Worm (Caenorhabditis elegans) whole organism, late embryonic: Measurements from ENCODE around the gene cyp-33B1.

ENCODE experiments used
- C08G9.2 ChIP-seq: sonication (generic microtip); optimal IDR thresholded peaks from 2 replicates; lab custom pipeline; 2016; ENCODE audit warnings: mild to moderate bottlenecking, missing genetic modification characterization, moderate library complexity, missing compliant biosample characterization
- Y22D7AL.16 ChIP-seq: sonication (generic microtip); optimal IDR thresholded peaks from 2 replicates; lab custom pipeline; 2016; ENCODE audit warnings: missing genetic modification characterization, missing compliant biosample characterization
- ceh-14 ChIP-seq: sonication (generic microtip); optimal IDR thresholded peaks from 2 replicates; lab custom pipeline; 2016; ENCODE audit warnings: missing genotype, missing genetic modification characterization, missing compliant biosample characterization
- ceh-19 ChIP-seq: fragments of 200-800 bp; sonication (Bioruptor generic); optimal IDR thresholded peaks from 2 replicates; lab custom pipeline; 2018; ENCODE audit warnings: mild to moderate bottlenecking, missing genetic modification characterization, missing compliant biosample characterization
- ceh-22 ChIP-seq: sonication (generic microtip); optimal IDR thresholded peaks from 2 replicates; lab custom pipeline; 2017; ENCODE audit warnings: missing biosample characterization, missing genetic modification characterization
- ceh-30 ChIP-seq: fragments of 150-350 bp; optimal IDR thresholded peaks from 2 replicates; lab custom pipeline; 2014; ENCODE audit warnings: missing biosample characterization, missing genetic modification characterization
- ceh-34 ChIP-seq: sonication (generic microtip); optimal IDR thresholded peaks from 2 replicates; lab custom pipeline; 2016; ENCODE audit warnings: mild to moderate bottlenecking, missing genetic modification characterization, missing compliant biosample characterization
- ceh-45 ChIP-seq: fragments of 200-800 bp; sonication (Bioruptor generic); IDR thresholded peaks from 2 replicates; pipeline ENCODE4 v1.3.6; 2022; ENCODE audit warnings: missing genetic modification reagents, missing genetic modification characterization, missing compliant biosample characterization
- ceh-6 ChIP-seq: fragments of 200-800 bp; sonication (Bioruptor generic); optimal IDR thresholded peaks from 2 replicates; lab custom pipeline; 2018; ENCODE audit warnings: mild to moderate bottlenecking, missing genetic modification characterization, missing compliant biosample characterization
- ceh-9 ChIP-seq: sonication (generic microtip); optimal IDR thresholded peaks from 2 replicates; lab custom pipeline; 2016; ENCODE audit warnings: mild to moderate bottlenecking, missing genetic modification characterization, inconsistent platforms, missing compliant biosample characterization
- che-1 ChIP-seq: sonication (generic microtip); optimal IDR thresholded peaks from 2 replicates; lab custom pipeline; 2016; ENCODE audit warnings: mild to moderate bottlenecking, missing genetic modification characterization, missing compliant biosample characterization
- dve-1 ChIP-seq: sonication (generic microtip); optimal IDR thresholded peaks from 2 replicates; lab custom pipeline; 2017; ENCODE audit warnings: antibody characterized with exemption, mild to moderate bottlenecking, missing genetic modification characterization, missing compliant biosample characterization
- elt-4 ChIP-seq: sonication (generic microtip); optimal IDR thresholded peaks from 2 replicates; lab custom pipeline; 2016; ENCODE audit warnings: missing genetic modification characterization, missing compliant biosample characterization
- eyg-1 ChIP-seq: sonication (generic microtip); optimal IDR thresholded peaks from 2 replicates; lab custom pipeline; 2016; ENCODE audit warnings: missing genotype, missing genetic modification characterization, missing compliant biosample characterization
- fax-1 ChIP-seq: sonication (generic microtip); optimal IDR thresholded peaks from 2 replicates; lab custom pipeline; 2016; ENCODE audit warnings: missing genotype, missing genetic modification characterization, missing compliant biosample characterization
- fkh-10 ChIP-seq: fragments of 150-350 bp; optimal IDR thresholded peaks from 2 replicates; lab custom pipeline; 2014; ENCODE audit warnings: missing biosample characterization, missing genetic modification reagents, missing genetic modification characterization
- fkh-6 ChIP-seq: sonication (generic microtip); optimal IDR thresholded peaks from 2 replicates; lab custom pipeline; 2016; ENCODE audit warnings: missing genetic modification characterization, missing compliant biosample characterization
- gmeb-2 ChIP-seq: sonication (generic microtip); optimal IDR thresholded peaks from 2 replicates; lab custom pipeline; 2016; ENCODE audit warnings: missing genetic modification characterization, inconsistent platforms, missing compliant biosample characterization
- hlh-13 ChIP-seq: fragments of 200-800 bp; sonication (Bioruptor generic); optimal IDR thresholded peaks from 2 replicates; lab custom pipeline; 2018; ENCODE audit warnings: mild to moderate bottlenecking, missing genetic modification characterization, missing compliant biosample characterization
- hlh-15 ChIP-seq: sonication (generic microtip); optimal IDR thresholded peaks from 2 replicates; lab custom pipeline; 2016; ENCODE audit warnings: missing genetic modification characterization, missing compliant biosample characterization
- hlh-30 ChIP-seq: sonication (generic microtip); optimal IDR thresholded peaks from 2 replicates; lab custom pipeline; 2017; ENCODE audit warnings: antibody characterized with exemption, missing genetic modification characterization, missing compliant biosample characterization; ENCODE audit not compliant: insufficient read depth
- lin-11 ChIP-seq: fragments of 200-800 bp; sonication (Bioruptor generic); optimal IDR thresholded peaks from 2 replicates; lab custom pipeline; 2018; ENCODE audit warnings: mild to moderate bottlenecking, missing genetic modification characterization, missing compliant biosample characterization
- madf-2 ChIP-seq: sonication (generic microtip); optimal IDR thresholded peaks from 2 replicates; lab custom pipeline; 2017; ENCODE audit warnings: missing genetic modification characterization, missing compliant biosample characterization
- mec-3 ChIP-seq: sonication (generic microtip); optimal IDR thresholded peaks from 2 replicates; lab custom pipeline; 2016; ENCODE audit warnings: borderline replicate concordance, missing genetic modification characterization, missing compliant biosample characterization
- nfya-1 ChIP-seq: sonication (generic microtip); optimal IDR thresholded peaks from 2 replicates; lab custom pipeline; 2017; ENCODE audit warnings: missing genetic modification characterization, mild to moderate bottlenecking, missing compliant biosample characterization, antibody characterized with exemption, moderate library complexity
- nhr-232 ChIP-seq: sonication (generic microtip); optimal IDR thresholded peaks from 2 replicates; lab custom pipeline; 2016; ENCODE audit warnings: missing genetic modification characterization, missing compliant biosample characterization
- pax-1 ChIP-seq: fragments of 150-350 bp; optimal IDR thresholded peaks from 2 replicates; lab custom pipeline; 2014; ENCODE audit warnings: missing biosample characterization, missing genetic modification characterization
- pha-4 ChIP-seq: fragments of 150-350 bp; optimal IDR thresholded peaks from 2 replicates; lab custom pipeline; 2018; ENCODE audit warnings: missing biosample characterization, missing genetic modification reagents, missing genetic modification characterization
- pqm-1 ChIP-seq: sonication (generic microtip); optimal IDR thresholded peaks from 2 replicates; lab custom pipeline; 2016; ENCODE audit warnings: missing genetic modification characterization, missing compliant biosample characterization
- pros-1 ChIP-seq: fragments of 150-350 bp; optimal IDR thresholded peaks from 2 replicates; lab custom pipeline; 2014; ENCODE audit warnings: missing biosample characterization, missing genetic modification reagents, missing genetic modification characterization
- ref-2 ChIP-seq: sonication (generic microtip); optimal IDR thresholded peaks from 2 replicates; lab custom pipeline; 2016; ENCODE audit warnings: missing genetic modification characterization, missing compliant biosample characterization
- sdc-2 ChIP-seq: sonication (generic microtip); optimal IDR thresholded peaks from 2 replicates; lab custom pipeline; 2016; ENCODE audit warnings: missing genotype, missing genetic modification characterization, missing compliant biosample characterization
- sox-2 ChIP-seq: fragments of 200-800 bp; sonication (Bioruptor generic); IDR thresholded peaks from 2 replicates; pipeline ENCODE4 v1.3.6; 2022; ENCODE audit warnings: missing genetic modification reagents, missing genetic modification characterization, missing compliant biosample characterization
- syd-9 ChIP-seq: sonication (generic microtip); optimal IDR thresholded peaks from 2 replicates; lab custom pipeline; 2016; ENCODE audit warnings: mild to moderate bottlenecking, missing genetic modification characterization, moderate library complexity, missing compliant biosample characterization
- unc-3 ChIP-seq, 2 experiments: fragments of 200-800 bp in 1 of 2; sonication (Bioruptor generic) in 1 of 2; sonication (generic microtip) in 1 of 2; conservative IDR thresholded peaks in 1 of 2; optimal IDR thresholded peaks in 1 of 2; 2 replicates each; pipeline versions ENCODE4 v1.3.6 to Lab custom; 2016 to 2022; ENCODE audit warnings: missing compliant biosample characterization in 2 of 2, missing genetic modification characterization in 2 of 2, missing genetic modification reagents in 1 of 2
- unc-42 ChIP-seq: sonication (generic microtip); optimal IDR thresholded peaks from 2 replicates; lab custom pipeline; 2016; ENCODE audit warnings: missing genotype, missing genetic modification characterization, missing compliant biosample characterization
- unc-55 ChIP-seq: sonication (generic microtip); optimal IDR thresholded peaks from 2 replicates; lab custom pipeline; 2017; ENCODE audit warnings: missing biosample characterization, missing genetic modification reagents, missing genetic modification characterization
- ztf-16 ChIP-seq: sonication (generic microtip); optimal IDR thresholded peaks from 2 replicates; lab custom pipeline; 2017; ENCODE audit warnings: missing genetic modification characterization, missing compliant biosample characterization

cyp-33B1 gene

DNA sequence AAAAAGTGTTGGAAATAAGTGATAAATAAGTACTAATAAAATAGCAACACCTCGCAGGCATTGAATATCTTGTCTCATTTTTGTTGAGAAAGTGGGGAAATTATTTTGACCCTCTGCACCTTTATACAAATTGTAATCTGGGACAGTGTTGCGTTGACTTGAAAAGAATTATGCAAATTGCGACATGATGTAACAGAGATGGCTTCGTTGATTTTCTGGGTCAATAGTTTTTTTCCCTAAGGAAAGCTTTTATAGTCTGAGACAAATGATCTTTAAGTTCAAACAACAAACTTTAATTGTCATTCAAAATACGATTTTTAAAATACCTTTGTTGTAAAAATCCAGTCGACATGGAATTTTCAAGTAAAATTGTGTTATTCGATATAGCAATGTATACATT is 16.4 kb upstream of the cyp-33B1 start, which contains the start of gene bus-1:
Gene bus-1 (minus strand): TSS at position 101 of the 400 bp plus-strand sequence.
- TF ChIP-seq hlh-13 (GFP tag; lab: Kevin White, UChicago), result no peak
- no peak for TF ChIP-seq ref-2 (tag; lab: Kevin White, UChicago)
- no peak for TF ChIP-seq dve-1
- no peak for TF ChIP-seq ceh-30
- TF ChIP-seq ztf-16 (tag; lab: Kevin White, UChicago), result no peak
- no peak for TF ChIP-seq ceh-22
- TF ChIP-seq madf-2 (tag; lab: Kevin White, UChicago), result no peak
- no peak for TF ChIP-seq mec-3 (tag; lab: Kevin White, UChicago)
- no peak for TF ChIP-seq ceh-19
- no peak for TF ChIP-seq unc-55
- no peak for TF ChIP-seq ceh-34 (tag; lab: Kevin White, UChicago)
- no peak for TF ChIP-seq unc-3 (GFP tag; conservative IDR thresholded peaks at IDR 0.05; lab: Robert Waterston, UW)
- no peak for TF ChIP-seq unc-3 (tag; optimal IDR thresholded peaks at IDR 0.05; lab: Kevin White, UChicago)
- no peak for TF ChIP-seq ceh-6 (GFP tag; lab: Kevin White, UChicago)

ce11 chrV:9030248-9030647 is 10.9 kb upstream of the cyp-33B1 start, which contains the start of gene C25E10.5:
Gene C25E10.5, plus strand, starts transcription at chrV:9030548.
- TF ChIP-seq pros-1 (no peak), syd-9 (tag; lab: Kevin White, UChicago) (no peak), nhr-232 (tag; lab: Kevin White, UChicago) (no peak), pqm-1 (tag; lab: Kevin White, UChicago) (no peak), hlh-15 (no peak), ceh-34 (tag; lab: Kevin White, UChicago) (no peak), nfya-1 (no peak), ceh-45 (GFP tag; lab: Robert Waterston, UW) (no peak), che-1 (no peak), unc-42 (tag; lab: Kevin White, UChicago) (no peak), fkh-10 (GFP tag; lab: Kevin White, UChicago) (no peak), sdc-2 (tag; lab: Kevin White, UChicago) (no peak), ceh-9 (no peak), pha-4 (no peak), sox-2 (GFP tag; lab: Robert Waterston, UW) (no peak)
- TF ChIP-seq, all 69 proteins: peak for 0

DNA sequence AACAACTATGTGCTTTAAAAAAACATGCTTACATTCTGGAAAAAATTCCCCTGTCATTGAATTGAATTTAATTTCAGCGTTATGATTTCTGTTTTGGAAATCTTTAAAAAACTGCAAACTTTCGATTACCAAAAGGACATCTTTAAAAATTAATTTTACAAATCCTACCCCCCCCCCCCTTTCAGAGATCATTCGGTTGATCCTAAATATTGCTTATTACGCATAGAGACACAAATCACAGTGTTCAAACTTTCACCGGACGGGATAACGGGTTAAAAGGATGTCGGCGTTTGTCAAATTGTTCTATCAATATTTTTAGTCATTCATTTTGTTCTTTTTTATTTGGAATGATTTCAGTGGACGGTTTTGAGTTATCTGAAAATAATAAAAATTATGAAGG is 7.9 kb upstream of the cyp-33B1 start, which contains the start of gene C25E10.4:
Gene C25E10.4 (plus strand): TSS at position 301 of the 400 bp plus-strand sequence.
- TF ChIP-seq ceh-19 (no peak), lin-11 (tag; lab: Kevin White, UChicago) (no peak), eyg-1 (no peak), C08G9.2 (tag; lab: Kevin White, UChicago) (no peak), hlh-30 (no peak), fax-1 (tag; lab: Kevin White, UChicago) (no peak), ceh-14 (tag; lab: Kevin White, UChicago) (no peak), sox-2 (GFP tag; lab: Robert Waterston, UW) (no peak)

DNA sequence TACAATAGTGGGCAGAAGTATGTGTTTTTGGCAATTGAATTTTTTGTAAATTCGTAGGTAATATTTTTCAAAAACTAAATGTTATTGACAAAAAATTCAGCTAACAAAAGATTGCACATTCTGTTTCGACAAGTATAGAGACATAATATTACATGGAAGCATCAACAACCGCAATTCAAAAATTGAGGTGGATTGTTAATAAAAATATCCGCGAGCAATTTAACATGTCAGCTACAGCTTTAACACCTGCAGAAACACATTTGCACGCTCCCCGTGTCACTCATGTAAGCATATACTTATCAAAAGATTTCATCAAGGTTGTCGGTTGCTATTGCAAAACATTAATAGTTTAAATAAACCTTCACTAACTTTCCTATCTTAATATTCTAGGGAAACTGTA is 5.4 kb upstream of the cyp-33B1 start, which contains the start of gene srsx-34:
Gene srsx-34 (plus strand): TSS at position 301 of the 400 bp plus-strand sequence.
- no peak for TF ChIP-seq nfya-1
- TF ChIP-seq ztf-16 (tag; lab: Kevin White, UChicago), result no peak
- TF ChIP-seq fkh-6, result no peak
- no peak for TF ChIP-seq Y22D7AL.16
- no peak for TF ChIP-seq pros-1

ce11 chrV:9044871-9045270 is 3.7 kb downstream of the cyp-33B1 start, which contains the start of gene nhr-30:
Gene nhr-30, plus strand, starts transcription at chrV:9045171.
- TF ChIP-seq gmeb-2 (tag; lab: Kevin White, UChicago) (no peak), ceh-6 (GFP tag; lab: Kevin White, UChicago) (no peak), pax-1 (tag; lab: Kevin White, UChicago) (no peak), ceh-14 (tag; lab: Kevin White, UChicago) (no peak), unc-55 (no peak), elt-4 (tag; lab: Kevin White, UChicago) (no peak)
